Fruit fly (Drosophila melanogaster): ENCODE data around the gene Pdk1.

DNA sequence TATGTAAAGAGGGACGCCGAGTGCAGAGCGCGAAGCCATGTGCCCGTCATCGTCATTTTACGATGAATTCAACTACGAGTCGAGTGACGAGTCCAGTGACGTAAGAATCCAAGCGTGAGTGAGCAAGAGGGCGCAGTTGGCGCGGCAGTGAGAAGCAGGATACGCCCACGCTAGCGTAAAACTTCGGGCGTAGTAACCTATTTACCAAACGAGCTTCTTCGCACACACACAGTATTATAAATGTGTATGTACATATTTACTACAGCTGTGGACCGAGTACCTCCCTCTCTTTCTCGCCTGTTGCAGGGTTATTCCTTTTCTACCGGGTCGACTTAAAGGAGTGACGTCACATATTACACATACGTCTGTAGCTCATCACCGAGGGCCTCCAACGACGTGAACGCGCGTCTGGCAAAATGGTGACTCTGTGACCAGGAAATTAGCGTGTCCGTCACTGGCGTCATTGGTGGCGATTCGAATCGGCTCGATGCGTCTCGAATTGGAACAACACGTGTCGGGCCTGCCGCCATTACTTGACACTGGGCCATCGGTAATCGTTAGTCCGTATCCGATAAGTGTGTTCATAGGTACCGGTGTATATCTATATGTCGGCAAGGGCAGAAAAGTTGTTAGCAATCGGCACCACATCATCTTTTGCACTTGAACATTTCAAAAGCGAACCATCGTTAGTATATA, 5.3 kb upstream of the Pdk1 start:
- TF ChIP-seq Ets98B (GFP tag; IDR thresholded peaks at IDR 0.05) (no peak), EcR (GFP tag; optimal IDR thresholded peaks at IDR 0.05) (peak; percentile 21), CG9948 (tag; optimal IDR thresholded peaks at IDR 0.05) (no peak), fd96Ca (GFP tag; IDR thresholded peaks at IDR 0.05) (0 out of 3 replicates have a peak, but pooled peaks have one; percentile 10)

All from whole organism, pupa.